Fruit fly (Drosophila melanogaster) whole organism, embryonic: ENCODE data around the gene CG17650.

ENCODE experiments used
- Abd-B ChIP-seq: fragments of 200-800 bp; sonication (Bioruptor generic); optimal IDR thresholded peaks from 2 replicates; lab custom pipeline; 2018; ENCODE audit warnings: missing biosample characterization, mild to moderate bottlenecking, missing genetic modification characterization, moderate library complexity
- BtbVII ChIP-seq: fragments of 200-800 bp; sonication (Bioruptor generic); optimal IDR thresholded peaks from 3 replicates; lab custom pipeline; 2017; ENCODE audit warnings: missing biosample characterization, mild to moderate bottlenecking, missing genetic modification characterization
- CG11093 ChIP-seq: fragments of 200-800 bp; sonication (Bioruptor generic); IDR thresholded peaks from 3 replicates; pipeline ENCODE4 v1.3.6; 2022; ENCODE audit warnings: missing biosample characterization, missing genetic modification characterization
- CG11696 ChIP-seq: fragments of 200-800 bp; sonication (Bioruptor generic); IDR thresholded peaks from 2 replicates; pipeline ENCODE4 v1.3.6; 2022; ENCODE audit warnings: missing biosample characterization, missing genetic modification characterization
- CG12219 ChIP-seq: fragments of 200-800 bp; sonication (Bioruptor generic); optimal IDR thresholded peaks from 3 replicates; lab custom pipeline; 2018; ENCODE audit warnings: missing biosample characterization, mild to moderate bottlenecking, missing genetic modification characterization
- CG12744 ChIP-seq: fragments of 200-800 bp; sonication (Bioruptor generic); optimal IDR thresholded peaks from 2 replicates; lab custom pipeline; 2016; ENCODE audit warnings: missing biosample characterization, missing genetic modification characterization
- CG13123 ChIP-seq: fragments of 200-800 bp; sonication (Bioruptor generic); optimal IDR thresholded peaks from 2 replicates; lab custom pipeline; 2016; ENCODE audit warnings: missing biosample characterization, missing genetic modification characterization
- CG13296 ChIP-seq: fragments of 200-800 bp; sonication (Bioruptor generic); optimal IDR thresholded peaks from 3 replicates; lab custom pipeline; 2018; ENCODE audit warnings: missing biosample characterization, mild to moderate bottlenecking, missing genetic modification characterization
- CG15011 ChIP-seq: fragments of 200-800 bp; sonication (Bioruptor generic); optimal IDR thresholded peaks from 3 replicates; lab custom pipeline; 2018; ENCODE audit warnings: missing biosample characterization, mild to moderate bottlenecking, missing genetic modification characterization
- CG15073 ChIP-seq: fragments of 200-800 bp; sonication (Bioruptor generic); optimal IDR thresholded peaks from 2 replicates; lab custom pipeline; 2016; ENCODE audit warnings: missing biosample characterization, missing genetic modification characterization
- CG17328 ChIP-seq: fragments of 200-800 bp; sonication (Bioruptor generic); IDR thresholded peaks from 2 replicates; pipeline ENCODE4 v1.3.6; 2022; ENCODE audit warnings: missing biosample characterization, missing genetic modification characterization
- CG2889 ChIP-seq: fragments of 200-800 bp; sonication (Bioruptor generic); IDR thresholded peaks from 3 replicates; pipeline ENCODE4 v1.3.6; 2022; ENCODE audit warnings: missing biosample characterization, missing genetic modification characterization
- CG30403 ChIP-seq: fragments of 200-800 bp; sonication (Bioruptor generic); optimal IDR thresholded peaks from 3 replicates; lab custom pipeline; 2016; ENCODE audit warnings: missing biosample characterization, missing genetic modification characterization
- CG6813 ChIP-seq: fragments of 200-800 bp; sonication (Bioruptor generic); optimal IDR thresholded peaks from 2 replicates; lab custom pipeline; 2017; ENCODE audit warnings: missing biosample characterization, missing genetic modification characterization, mild to moderate bottlenecking, moderate library complexity, missing genetic modification reagents
- CG7745 ChIP-seq: fragments of 200-800 bp; sonication (Bioruptor generic); optimal IDR thresholded peaks from 2 replicates; lab custom pipeline; 2018; ENCODE audit warnings: missing biosample characterization, mild to moderate bottlenecking, missing genetic modification characterization, moderate library complexity
- CG8388 ChIP-seq: fragments of 200-800 bp; sonication (Bioruptor generic); optimal IDR thresholded peaks from 2 replicates; lab custom pipeline; 2019; ENCODE audit warnings: missing biosample characterization, mild to moderate bottlenecking, missing genetic modification characterization, moderate library complexity
- Dek ChIP-seq: fragments of 200-800 bp; sonication (Bioruptor generic); optimal IDR thresholded peaks from 3 replicates; lab custom pipeline; 2019; ENCODE audit warnings: missing biosample characterization, mild to moderate bottlenecking, missing genetic modification characterization, moderate library complexity
- Dip3 ChIP-seq: fragments of 200-800 bp; sonication (Bioruptor generic); optimal IDR thresholded peaks from 3 replicates; lab custom pipeline; 2016; ENCODE audit warnings: missing biosample characterization, missing genetic modification characterization
- HLH3B ChIP-seq: fragments of 200-800 bp; sonication (Bioruptor generic); IDR thresholded peaks from 2 replicates; pipeline ENCODE4 v1.3.6; 2022; ENCODE audit warnings: missing biosample characterization, missing genetic modification characterization
- Hmr ChIP-seq: fragments of 200-800 bp; sonication (Bioruptor generic); optimal IDR thresholded peaks from 3 replicates; lab custom pipeline; 2017; ENCODE audit warnings: mild to moderate bottlenecking, missing biosample characterization, missing genetic modification reagents, missing genetic modification characterization
- Hr39 ChIP-seq: fragments of >200 bp; optimal IDR thresholded peaks from 2 replicates; lab custom pipeline; 2017
- Hsf ChIP-seq: fragments of 200-800 bp; sonication (Bioruptor generic); optimal IDR thresholded peaks from 3 replicates; lab custom pipeline; 2016; ENCODE audit warnings: missing biosample characterization, missing genetic modification characterization
- Med ChIP-seq: fragments of 200-800 bp; sonication (Bioruptor generic); peaks from one replicate; lab custom pipeline; 2016; ENCODE audit warnings: missing biosample characterization, missing genetic modification characterization, mild to moderate bottlenecking, inconsistent platforms, moderate library complexity
- NC2α ChIP-seq: fragments of 200-800 bp; sonication (Bioruptor generic); optimal IDR thresholded peaks from 2 replicates; lab custom pipeline; 2016; ENCODE audit warnings: missing biosample characterization, missing genetic modification characterization
- Nf-YB ChIP-seq: fragments of 200-800 bp; sonication (Bioruptor generic); optimal IDR thresholded peaks from 3 replicates; lab custom pipeline; 2019; ENCODE audit warnings: missing biosample characterization, mild to moderate bottlenecking, missing genetic modification characterization, moderate library complexity
- Oaz ChIP-seq: fragments of 200-800 bp; sonication (Bioruptor generic); IDR thresholded peaks from 2 replicates; pipeline ENCODE4 v1.3.6; 2022; ENCODE audit warnings: missing biosample characterization, missing genetic modification characterization
- Oli ChIP-seq: fragments of 200-800 bp; sonication (Bioruptor generic); optimal IDR thresholded peaks from 2 replicates; lab custom pipeline; 2018; ENCODE audit warnings: missing biosample characterization, mild to moderate bottlenecking, missing genetic modification characterization, moderate library complexity
- Opbp ChIP-seq: fragments of 200-800 bp; sonication (Bioruptor generic); IDR thresholded peaks from 3 replicates; pipeline ENCODE4 v1.3.6; 2022; ENCODE audit warnings: missing biosample characterization, missing genetic modification characterization; ENCODE audit not compliant: partially characterized antibody
- Pdp1 ChIP-seq, 2 experiments: fragments of 200-800 bp; sonication (Bioruptor generic); optimal IDR thresholded peaks; 3 replicates each; lab custom pipeline; 2016; ENCODE audit warnings: missing biosample characterization in 2 of 2, missing genetic modification characterization in 2 of 2, mild to moderate bottlenecking in 1 of 2, moderate library complexity in 1 of 2
- ab ChIP-seq: fragments of 200-800 bp; sonication (Bioruptor generic); optimal IDR thresholded peaks from 2 replicates; lab custom pipeline; 2016; ENCODE audit warnings: missing biosample characterization, missing genetic modification characterization
- ash1 ChIP-seq: fragments of 200-800 bp; sonication (Bioruptor generic); optimal IDR thresholded peaks from 2 replicates; lab custom pipeline; 2018; ENCODE audit warnings: missing biosample characterization, mild to moderate bottlenecking, missing genetic modification characterization
- az2 ChIP-seq: fragments of 200-800 bp; sonication (Bioruptor generic); optimal IDR thresholded peaks from 3 replicates; lab custom pipeline; 2016; ENCODE audit warnings: missing biosample characterization, missing genetic modification characterization
- bbx ChIP-seq: fragments of 200-800 bp; sonication (Bioruptor generic); IDR thresholded peaks from 2 replicates; pipeline ENCODE4 v1.3.6; 2022; ENCODE audit warnings: missing biosample characterization, missing genetic modification characterization; ENCODE audit not compliant: partially characterized antibody
- bowl ChIP-seq: fragments of 200-800 bp; sonication (Bioruptor generic); IDR thresholded peaks from 2 replicates; pipeline ENCODE4 v1.3.6; 2022; ENCODE audit warnings: missing biosample characterization, missing genetic modification characterization
- cwo ChIP-seq: fragments of 200-800 bp; sonication (Bioruptor generic); optimal IDR thresholded peaks from 3 replicates; lab custom pipeline; 2017; ENCODE audit warnings: missing biosample characterization, missing genetic modification characterization, mild to moderate bottlenecking, moderate library complexity, missing genetic modification reagents
- da ChIP-seq: fragments of 200-800 bp; sonication (Bioruptor generic); optimal IDR thresholded peaks from 2 replicates; lab custom pipeline; 2016; ENCODE audit warnings: missing biosample characterization, missing genetic modification characterization
- dysf ChIP-seq: fragments of 200-800 bp; sonication (Bioruptor generic); IDR thresholded peaks from 3 replicates; pipeline ENCODE4 v1.3.6; 2022; ENCODE audit warnings: missing biosample characterization, missing genetic modification characterization
- esg ChIP-seq: fragments of 200-800 bp; sonication (Bioruptor generic); conservative IDR thresholded peaks from 2 replicates; pipeline ENCODE4 v1.3.6; 2022; ENCODE audit warnings: missing biosample characterization, missing genetic modification characterization
- fd3F ChIP-seq: fragments of 200-800 bp; sonication (Bioruptor generic); optimal IDR thresholded peaks from 2 replicates; lab custom pipeline; 2018; ENCODE audit warnings: missing biosample characterization, mild to moderate bottlenecking, missing genetic modification characterization, moderate library complexity
- fu2 ChIP-seq: fragments of 200-800 bp; sonication (Bioruptor generic); optimal IDR thresholded peaks from 2 replicates; lab custom pipeline; 2016; ENCODE audit warnings: missing biosample characterization, missing genetic modification characterization
- gcm ChIP-seq: fragments of 200-800 bp; sonication (Bioruptor generic); optimal IDR thresholded peaks from 2 replicates; lab custom pipeline; 2019; ENCODE audit warnings: missing biosample characterization, mild to moderate bottlenecking, missing genetic modification characterization, moderate library complexity
- gt ChIP-seq: fragments of 200-800 bp; sonication (Bioruptor generic); IDR thresholded peaks from 2 replicates; pipeline ENCODE4 v1.3.6; 2022; ENCODE audit warnings: missing biosample characterization, missing genetic modification characterization
- hb ChIP-seq: fragments of 200-800 bp; sonication (Bioruptor generic); IDR thresholded peaks from 3 replicates; pipeline ENCODE4 v1.3.6; 2022; ENCODE audit warnings: missing biosample characterization, missing genetic modification characterization; ENCODE audit not compliant: partially characterized antibody
- klu ChIP-seq: fragments of 200-800 bp; sonication (Bioruptor generic); IDR thresholded peaks from 2 replicates; pipeline ENCODE4 v1.3.6; 2022; ENCODE audit warnings: missing biosample characterization, missing genetic modification characterization
- lbe ChIP-seq: fragments of 200-800 bp; sonication (Bioruptor generic); optimal IDR thresholded peaks from 2 replicates; lab custom pipeline; 2016; ENCODE audit warnings: missing biosample characterization, mild to moderate bottlenecking, missing genetic modification characterization
- run ChIP-seq: fragments of 200-800 bp; sonication (Bioruptor generic); optimal IDR thresholded peaks from 3 replicates; lab custom pipeline; 2018; ENCODE audit warnings: missing biosample characterization, mild to moderate bottlenecking, missing genetic modification characterization
- sc ChIP-seq, 3 experiments: fragments of >200 bp in 2 of 3; fragments of 200-800 bp in 1 of 3; sonication (Bioruptor generic) in 1 of 3; optimal IDR thresholded peaks; 2 replicates in 2 of 3; 3 replicates in 1 of 3; lab custom pipeline; 2017; ENCODE audit warnings: mild to moderate bottlenecking in 1 of 3, missing biosample characterization in 1 of 3, missing genetic modification characterization in 1 of 3, missing genetic modification reagents in 1 of 3
- shn ChIP-seq: fragments of 200-800 bp; sonication (Bioruptor generic); optimal IDR thresholded peaks from 3 replicates; lab custom pipeline; 2016; ENCODE audit warnings: missing biosample characterization, missing genetic modification characterization
- toy ChIP-seq: fragments of 200-800 bp; sonication (Bioruptor generic); IDR thresholded peaks from 2 replicates; pipeline ENCODE4 v1.3.6; 2022; ENCODE audit warnings: missing biosample characterization, missing genetic modification characterization
- trem ChIP-seq: fragments of 200-800 bp; optimal IDR thresholded peaks from 3 replicates; lab custom pipeline; 2019; ENCODE audit warnings: missing biosample characterization, mild to moderate bottlenecking, missing genetic modification characterization, moderate library complexity

The CG17650 gene

DNA sequence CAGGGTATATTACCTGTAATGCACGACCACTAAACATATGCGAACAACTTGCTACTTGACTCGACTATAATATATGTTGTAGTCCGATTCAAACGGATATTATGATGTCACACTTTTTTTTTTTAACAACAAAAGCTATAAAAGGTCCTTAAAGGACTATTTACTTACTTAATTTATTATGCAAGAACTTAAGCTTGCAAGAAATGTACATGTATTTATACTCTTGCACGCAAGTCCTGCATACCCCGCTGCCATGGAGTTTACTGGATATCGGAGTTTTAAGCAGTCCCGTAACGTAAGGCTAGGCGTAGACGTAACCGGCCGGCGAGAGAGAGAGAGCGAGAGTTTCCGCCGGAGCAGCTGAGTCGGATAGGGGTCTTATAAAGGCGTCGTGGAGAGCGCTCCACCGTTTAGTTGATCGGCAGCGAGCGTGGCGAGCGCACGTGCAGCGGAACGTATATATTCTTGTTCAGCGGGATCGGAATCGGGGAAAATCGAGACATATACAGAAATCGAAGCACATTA, 21.8 kb downstream of the CG17650 start (continued):
- peak; percentile 86 for TF ChIP-seq esg (GFP tag; lab: Robert Waterston, UW)
- TF ChIP-seq CG13296 (GFP tag; lab: Kevin White, UChicago) = peak; percentile 36
- peak; percentile 75 for TF ChIP-seq da (GFP tag; lab: Kevin White, UChicago)
- TF ChIP-seq Pdp1 (GFP tag; optimal IDR thresholded peaks at IDR 0.05; lab: Kevin White, UChicago) = peak; percentile 89 to 92
- TF ChIP-seq klu (GFP tag; lab: Robert Waterston, UW) = peak; percentile 85
- peak; percentile 93 for TF ChIP-seq Oli (tag; lab: Kevin White, UChicago)
- peak; percentile 81 for TF ChIP-seq gcm
- peak; percentile 90 for TF ChIP-seq az2 (GFP tag; lab: Kevin White, UChicago)
- TF ChIP-seq CG11696 (GFP tag; lab: Robert Waterston, UW) = no peak
- TF ChIP-seq CG11093 (GFP tag; lab: Robert Waterston, UW) = peak; percentile 88
- no peak for TF ChIP-seq sc (optimal IDR thresholded peaks at IDR 0.05; lab: Kevin White, UChicago)
- TF ChIP-seq sc (GFP tag; optimal IDR thresholded peaks at IDR 0.05; lab: Kevin White, UChicago) = peak; percentile 90
- peak; percentile 68 for TF ChIP-seq trem (tag; lab: Kevin White, UChicago)
- peak; percentile 78 for TF ChIP-seq CG15011 (GFP tag; lab: Kevin White, UChicago)
- TF ChIP-seq CG8388 (GFP tag; lab: Kevin White, UChicago) = peak; percentile 85
- TF ChIP-seq Nf-YB = peak; percentile 65
- TF ChIP-seq Dip3 (GFP tag; lab: Kevin White, UChicago) = peak; percentile 90
- peak; percentile 66 for TF ChIP-seq CG6813 (GFP tag; lab: Kevin White, UChicago)
- peak; percentile 61 for TF ChIP-seq NC2α (GFP tag; lab: Kevin White, UChicago)
- TF ChIP-seq lbe (GFP tag; lab: Kevin White, UChicago) = no peak
- peak; percentile 71 for TF ChIP-seq run
- peak; percentile 76 for TF ChIP-seq fd3F (GFP tag; lab: Kevin White, UChicago)
- peak; percentile 62 for TF ChIP-seq bbx (GFP tag; lab: Robert Waterston, UW)
- peak; percentile 76 for TF ChIP-seq CG12219
- no peak for TF ChIP-seq CG7745 (tag; lab: Kevin White, UChicago)
- peak; percentile 77 for TF ChIP-seq CG17328
- TF ChIP-seq Hsf = peak; percentile 93
- peak; percentile 85 for TF ChIP-seq dysf
- TF ChIP-seq Abd-B (GFP tag; lab: Kevin White, UChicago) = peak; percentile 90
- peak; percentile 98 for TF ChIP-seq Med
- TF ChIP-seq toy = peak; percentile 54
- peak; percentile 83 for TF ChIP-seq fu2 (GFP tag; lab: Kevin White, UChicago)
- TF ChIP-seq ash1 (GFP tag; lab: Kevin White, UChicago) = no peak
- TF ChIP-seq Oaz (GFP tag; lab: Robert Waterston, UW) = peak; percentile 69; the same call in 1 of the 2 replicates
- TF ChIP-seq gt (GFP tag; lab: Robert Waterston, UW) = peak; percentile 49; the same call in 1 of the 2 replicates
- TF ChIP-seq CG15073 (GFP tag; lab: Kevin White, UChicago) = peak; percentile 68
- peak; percentile 84 for TF ChIP-seq HLH3B (GFP tag; lab: Robert Waterston, UW)
- TF ChIP-seq cwo (GFP tag; lab: Kevin White, UChicago) = peak; percentile 77
- TF ChIP-seq ab (GFP tag; lab: Kevin White, UChicago) = peak; percentile 83
- TF ChIP-seq hb (GFP tag; lab: Robert Waterston, UW) = no peak
- TF ChIP-seq CG30403 (GFP tag; lab: Kevin White, UChicago) = peak; percentile 95
- peak; percentile 83 for TF ChIP-seq CG12744 (GFP tag; lab: Kevin White, UChicago)
- peak; percentile 73 for TF ChIP-seq Dek (tag; lab: Kevin White, UChicago)
- peak; percentile 79 for TF ChIP-seq CG2889 (GFP tag; lab: Robert Waterston, UW)
- TF ChIP-seq Hmr (GFP tag; lab: Kevin White, UChicago) = peak; percentile 84
- TF ChIP-seq shn (GFP tag; lab: Kevin White, UChicago) = peak; percentile 91
- TF ChIP-seq CG13123 = peak; percentile 71
- peak; percentile 68; the same call in 2 of the 3 replicates for TF ChIP-seq Opbp (GFP tag; lab: Robert Waterston, UW)
- no peak for TF ChIP-seq Hr39 (lab: Kevin White, UChicago)
- TF ChIP-seq BtbVII = peak; percentile 76
- no peak for TF ChIP-seq bowl (GFP tag; lab: Robert Waterston, UW)
